Fruit fly (Drosophila melanogaster): Measurements from ENCODE around the gene Raf.

Raf gene

dm6 chrX:2283470-2283869 lies 11.8 kb upstream of the Raf start:
- TF ChIP-seq noc (tag; optimal IDR thresholded peaks at IDR 0.05): no peak

- TF ChIP-seq noc (tag; optimal IDR thresholded peaks at IDR 0.05): peak; percentile 34
Measured at dm6 chrX:2286255-2286654, 9.0 kb upstream of the Raf start.

- no peak for TF ChIP-seq noc (tag; optimal IDR thresholded peaks at IDR 0.05)
Measured at dm6 chrX:2286985-2287384, 8.3 kb upstream of the Raf start.

- TF ChIP-seq noc (tag; optimal IDR thresholded peaks at IDR 0.05): no peak
Measured at dm6 chrX:2288327-2288726, 6.9 kb upstream of the Raf start.

- no peak for TF ChIP-seq noc (tag; optimal IDR thresholded peaks at IDR 0.05)
Measured at dm6 chrX:2289134-2289533, 6.1 kb upstream of the Raf start.

dm6 chrX:2291023-2291422 lies 4.2 kb upstream of the Raf start:
- no peak for TF ChIP-seq noc (tag; optimal IDR thresholded peaks at IDR 0.05)

- no peak for TF ChIP-seq noc (tag; optimal IDR thresholded peaks at IDR 0.05)
Measured at dm6 chrX:2292410-2292809, 2.9 kb upstream of the Raf start.

dm6 chrX:2293294-2293988 lies 1.8 kb upstream of the Raf start, which contains the start of gene CG2865:
CG2865 (minus strand) TSS chrX:2293411.
- TF ChIP-seq noc (tag; optimal IDR thresholded peaks at IDR 0.05): peak; percentile 98

dm6 chrX:2294474-2295434 lies 512 bp upstream of the Raf start:
- TF ChIP-seq noc (tag; optimal IDR thresholded peaks at IDR 0.05): no peak

- peak; percentile 94 for TF ChIP-seq noc (tag; optimal IDR thresholded peaks at IDR 0.05)
Measured at dm6 chrX:2296230-2297044, 1.2 kb downstream of the Raf start.

dm6 chrX:2297428-2298200 lies 2.3 kb downstream of the Raf start:
- peak; percentile 94 for TF ChIP-seq noc (tag; optimal IDR thresholded peaks at IDR 0.05)

dm6 chrX:2298708-2299370 lies 3.6 kb downstream of the Raf start:
- no peak for TF ChIP-seq noc (tag; optimal IDR thresholded peaks at IDR 0.05)

dm6 chrX:2300293-2301068 lies 5.2 kb downstream of the Raf start:
- TF ChIP-seq noc (tag; optimal IDR thresholded peaks at IDR 0.05): peak; percentile 89

- TF ChIP-seq noc (tag; optimal IDR thresholded peaks at IDR 0.05): peak; percentile 81
Measured at dm6 chrX:2301069-2301508, 5.8 kb downstream of the Raf start.

Measured in whole organism, larva.